Worm (Caenorhabditis elegans) whole organism, L4 larva: Measurements from ENCODE around the gene ugt-50.

Experiments
- F26F4.8 ChIP-seq: fragments of 200-800 bp; sonication (Bioruptor generic); conservative IDR thresholded peaks from 2 replicates; pipeline ENCODE4 v1.3.6; 2022; ENCODE audit warnings: missing genetic modification characterization, missing compliant biosample characterization
- F37D6.2 ChIP-seq: sonication (generic microtip); optimal IDR thresholded peaks from 2 replicates; lab custom pipeline; 2016; ENCODE audit warnings: mild to moderate bottlenecking, missing genetic modification characterization, missing compliant biosample characterization
- R02D3.7 ChIP-seq: fragments of 150-350 bp; sonication (generic microtip); optimal IDR thresholded peaks from 3 replicates; lab custom pipeline; 2014; ENCODE audit warnings: missing biosample characterization, missing genetic modification characterization
- Y105C5A.15 ChIP-seq: fragments of 200-800 bp; sonication (Bioruptor generic); IDR thresholded peaks from 2 replicates; pipeline ENCODE4 v1.3.6; 2022; ENCODE audit warnings: missing genetic modification characterization, missing compliant biosample characterization
- aha-1 ChIP-seq: fragments of 150-350 bp; peaks from one replicate; lab custom pipeline; 2014; ENCODE audit warnings: missing biosample characterization, missing genetic modification characterization
- aly-2 ChIP-seq: sonication (generic microtip); optimal IDR thresholded peaks from 2 replicates; lab custom pipeline; 2018; ENCODE audit warnings: missing biosample characterization, missing genetic modification characterization
- arid-1 ChIP-seq: fragments of 200-800 bp; sonication (Bioruptor generic); conservative IDR thresholded peaks from 2 replicates; pipeline ENCODE4 v1.3.6; 2022; ENCODE audit warnings: missing genetic modification reagents, missing genetic modification characterization, missing compliant biosample characterization
- ceh-20 ChIP-seq: fragments of 200-800 bp; sonication (Bioruptor generic); IDR thresholded peaks from 2 replicates; pipeline ENCODE4 v1.3.6; 2022; ENCODE audit warnings: missing genetic modification reagents, missing genetic modification characterization, missing compliant biosample characterization
- ceh-28 ChIP-seq: fragments of 150-350 bp; optimal IDR thresholded peaks from 2 replicates; lab custom pipeline; 2014; ENCODE audit warnings: missing biosample characterization, missing genetic modification reagents, missing genetic modification characterization
- ceh-82 ChIP-seq: sonication (generic microtip); optimal IDR thresholded peaks from 2 replicates; lab custom pipeline; 2017; ENCODE audit warnings: missing biosample characterization, missing genetic modification characterization
- ctbp-1 ChIP-seq: fragments of 200-800 bp; sonication (Bioruptor generic); IDR thresholded peaks from 2 replicates; pipeline ENCODE4 v1.3.6; 2022; ENCODE audit warnings: missing genetic modification reagents, missing genetic modification characterization, missing compliant biosample characterization
- daf-16 ChIP-seq, 3 experiments: sonication (generic microtip); optimal IDR thresholded peaks; 2 replicates each; lab custom pipeline; 2016 to 2017; ENCODE audit warnings: missing genetic modification characterization in 3 of 3, missing genetic modification reagents in 3 of 3, mild to moderate bottlenecking in 2 of 3, missing compliant biosample characterization in 2 of 3, missing biosample characterization in 1 of 3, moderate library complexity in 1 of 3
- dpl-1 ChIP-seq: fragments of 150-350 bp; optimal IDR thresholded peaks from 2 replicates; lab custom pipeline; 2014; ENCODE audit warnings: missing biosample characterization, missing genetic modification reagents, missing genetic modification characterization
- duxl-1 ChIP-seq: sonication (generic microtip); optimal IDR thresholded peaks from 2 replicates; lab custom pipeline; 2016; ENCODE audit warnings: mild to moderate bottlenecking, missing genetic modification characterization, moderate library complexity, missing compliant biosample characterization; ENCODE audit not compliant: poor library complexity
- dve-1 ChIP-seq: sonication (generic microtip); optimal IDR thresholded peaks from 2 replicates; lab custom pipeline; 2017; ENCODE audit warnings: antibody characterized with exemption, mild to moderate bottlenecking, missing genetic modification characterization, missing compliant biosample characterization; ENCODE audit not compliant: insufficient read depth
- egl-27 ChIP-seq: sonication (generic microtip); optimal IDR thresholded peaks from 3 replicates; lab custom pipeline; 2017; ENCODE audit warnings: missing biosample characterization, missing genetic modification reagents, missing genetic modification characterization
- egl-43 ChIP-seq: fragments of 200-800 bp; sonication (Bioruptor generic); IDR thresholded peaks from 2 replicates; pipeline ENCODE4 v1.3.6; 2022; ENCODE audit warnings: missing genetic modification reagents, missing genetic modification characterization, missing compliant biosample characterization
- fkh-10 ChIP-seq: fragments of 150-350 bp; optimal IDR thresholded peaks from 2 replicates; lab custom pipeline; 2014; ENCODE audit warnings: missing biosample characterization, missing genetic modification reagents, missing genetic modification characterization
- gei-8 ChIP-seq: fragments of 200-800 bp; sonication (Bioruptor generic); optimal IDR thresholded peaks from 2 replicates; lab custom pipeline; 2018; ENCODE audit warnings: mild to moderate bottlenecking, missing genetic modification characterization, missing compliant biosample characterization
- lsy-2 ChIP-seq, 2 experiments: fragments of 150-350 bp in 1 of 2; sonication (generic microtip) in 1 of 2; optimal IDR thresholded peaks; 2 replicates each; lab custom pipeline; 2014 to 2017; ENCODE audit warnings: missing biosample characterization in 2 of 2, missing genetic modification characterization in 2 of 2
- madf-5 ChIP-seq, 2 experiments: fragments of 200-800 bp; sonication (Bioruptor generic); IDR thresholded peaks; 2 replicates each; pipeline ENCODE4 v1.3.6; 2022; ENCODE audit warnings: missing compliant biosample characterization in 2 of 2, missing genetic modification characterization in 2 of 2
- mdl-1 ChIP-seq, 2 experiments: fragments of 150-350 bp in 1 of 2; sonication (generic microtip) in 1 of 2; optimal IDR thresholded peaks; 2 replicates each; lab custom pipeline; 2014 to 2017; ENCODE audit warnings: missing biosample characterization in 2 of 2, missing genetic modification characterization in 2 of 2
- mep-1 ChIP-seq: fragments of 150-350 bp; sonication (generic microtip); optimal IDR thresholded peaks from 3 replicates; lab custom pipeline; 2014; ENCODE audit warnings: missing biosample characterization, missing genetic modification characterization
- mes-2 ChIP-seq: sonication (generic microtip); optimal IDR thresholded peaks from 2 replicates; lab custom pipeline; 2016; ENCODE audit warnings: missing genotype, mild to moderate bottlenecking, missing genetic modification characterization, missing compliant biosample characterization; ENCODE audit not compliant: poor library complexity, severe bottlenecking
- mxl-2 ChIP-seq: fragments of 200-800 bp; sonication (Bioruptor generic); conservative IDR thresholded peaks from 2 replicates; pipeline ENCODE4 v1.3.6; 2022; ENCODE audit warnings: missing genetic modification reagents, missing genetic modification characterization, missing compliant biosample characterization
- mxl-3 ChIP-seq: fragments of 200-800 bp; sonication (Bioruptor generic); optimal IDR thresholded peaks from 2 replicates; lab custom pipeline; 2018; ENCODE audit warnings: mild to moderate bottlenecking, missing genetic modification characterization, missing compliant biosample characterization
- nhr-11 ChIP-seq: fragments of 150-350 bp; optimal IDR thresholded peaks from 2 replicates; lab custom pipeline; 2014; ENCODE audit warnings: missing biosample characterization, missing genetic modification characterization
- nhr-237 ChIP-seq: sonication (generic microtip); optimal IDR thresholded peaks from 2 replicates; lab custom pipeline; 2017; ENCODE audit warnings: missing biosample characterization, missing genetic modification characterization
- nhr-25 ChIP-seq: sonication (generic microtip); optimal IDR thresholded peaks from 2 replicates; lab custom pipeline; 2017; ENCODE audit warnings: missing genetic modification characterization, mild to moderate bottlenecking, missing compliant biosample characterization, antibody characterized with exemption, moderate library complexity, borderline replicate concordance; ENCODE audit not compliant: insufficient read depth
- nhr-28 ChIP-seq: fragments of 150-350 bp; optimal IDR thresholded peaks from 2 replicates; lab custom pipeline; 2014; ENCODE audit warnings: missing biosample characterization, missing genetic modification characterization
- nhr-77 ChIP-seq: fragments of 150-350 bp; optimal IDR thresholded peaks from 2 replicates; lab custom pipeline; 2014; ENCODE audit warnings: missing biosample characterization, missing genetic modification characterization
- pha-4 ChIP-seq, 2 experiments: fragments of 150-350 bp in 1 of 2; fragments of 200-800 bp in 1 of 2; sonication (Bioruptor generic) in 1 of 2; IDR thresholded peaks in 1 of 2; optimal IDR thresholded peaks in 1 of 2; 2 replicates each; pipeline versions ENCODE4 v1.3.6 to Lab custom; 2014 to 2022; ENCODE audit warnings: missing genetic modification characterization in 2 of 2, missing genetic modification reagents in 2 of 2, missing biosample characterization in 1 of 2, missing compliant biosample characterization in 1 of 2
- pqm-1 ChIP-seq: sonication (generic microtip); optimal IDR thresholded peaks from 2 replicates; lab custom pipeline; 2017; ENCODE audit warnings: missing biosample characterization, missing genetic modification characterization
- rbr-2 ChIP-seq: sonication (generic microtip); optimal IDR thresholded peaks from 2 replicates; lab custom pipeline; 2016; ENCODE audit warnings: missing genotype, missing genetic modification characterization, missing compliant biosample characterization
- saeg-2 ChIP-seq: fragments of 200-800 bp; sonication (Bioruptor generic); IDR thresholded peaks from 2 replicates; pipeline ENCODE4 v1.3.6; 2022; ENCODE audit warnings: missing genetic modification reagents, missing genetic modification characterization, missing compliant biosample characterization
- sdz-12 ChIP-seq: fragments of 200-800 bp; sonication (Bioruptor generic); optimal IDR thresholded peaks from 2 replicates; lab custom pipeline; 2018; ENCODE audit warnings: mild to moderate bottlenecking, missing genetic modification characterization, missing compliant biosample characterization
- set-16 ChIP-seq: fragments of 200-800 bp; sonication (Bioruptor generic); IDR thresholded peaks from 2 replicates; pipeline ENCODE4 v1.3.6; 2022; ENCODE audit warnings: missing genetic modification reagents, missing genetic modification characterization, missing compliant biosample characterization
- snpc-4 ChIP-seq: fragments of 150-350 bp; optimal IDR thresholded peaks from 2 replicates; lab custom pipeline; 2014; ENCODE audit warnings: missing biosample characterization, missing genetic modification characterization
- spr-1 ChIP-seq: sonication (generic microtip); optimal IDR thresholded peaks from 2 replicates; lab custom pipeline; 2016; ENCODE audit warnings: mild to moderate bottlenecking, missing genetic modification characterization, missing compliant biosample characterization
- tra-1 ChIP-seq: fragments of 200-800 bp; sonication (Bioruptor generic); IDR thresholded peaks from 2 replicates; pipeline ENCODE4 v1.3.6; 2022; ENCODE audit warnings: missing genetic modification reagents, missing genetic modification characterization, missing compliant biosample characterization
- unc-130 ChIP-seq: sonication (generic microtip); optimal IDR thresholded peaks from 2 replicates; lab custom pipeline; 2016; ENCODE audit warnings: missing genetic modification reagents, missing genetic modification characterization, missing compliant biosample characterization
- unc-62 ChIP-seq, 3 experiments: fragments of 150-350 bp in 1 of 3; sonication (generic microtip); optimal IDR thresholded peaks in 2 of 3; peaks in 1 of 3; 1 replicate in 1 of 3; 2 replicates in 2 of 3; lab custom pipeline; 2014 to 2017; ENCODE audit warnings: missing biosample characterization in 3 of 3, missing genetic modification characterization in 3 of 3, missing genetic modification reagents in 3 of 3, missing genotype in 1 of 3
- zfp-2 ChIP-seq: sonication (generic microtip); optimal IDR thresholded peaks from 2 replicates; lab custom pipeline; 2016; ENCODE audit warnings: mild to moderate bottlenecking, missing genetic modification characterization, missing compliant biosample characterization

ugt-50 gene

ce11 chrX:12667804-12668511, 23.4 kb upstream of the ugt-50 start, which contains the start of gene nhr-17 (continued):
- TF ChIP-seq spr-1 (tag; lab: Kevin White, UChicago) (no peak), egl-43 (no peak), fkh-10 (GFP tag; lab: Kevin White, UChicago) (no peak), tra-1 (no peak), daf-16 (GFP tag; optimal IDR thresholded peaks at IDR 0.05; lab: Kevin White, UChicago) (no peak), daf-16 (tag; optimal IDR thresholded peaks at IDR 0.05; lab: Kevin White, UChicago) (peak; percentile 93), madf-5 (GFP tag; IDR thresholded peaks at IDR 0.05; lab: Robert Waterston, UW) (no peak), sdz-12 (GFP tag; lab: Kevin White, UChicago) (no peak), mxl-3 (no peak), nhr-28 (tag; lab: Kevin White, UChicago) (peak; percentile 81)

- no peak for TF ChIP-seq mdl-1 (tag; optimal IDR thresholded peaks at IDR 0.05; lab: Kevin White, UChicago)
- no peak for TF ChIP-seq nhr-77 (tag; lab: Kevin White, UChicago)
- TF ChIP-seq aha-1 (tag; lab: Kevin White, UChicago) = peak; percentile 97
- TF ChIP-seq F37D6.2 (tag; lab: Kevin White, UChicago) = no peak
- TF ChIP-seq aly-2 = no peak
- TF ChIP-seq saeg-2 (GFP tag; lab: Robert Waterston, UW) = no peak
- peak; percentile 28 for TF ChIP-seq nhr-11 (tag; lab: Kevin White, UChicago)
- no peak for TF ChIP-seq egl-27 (tag; lab: Kevin White, UChicago)
- TF ChIP-seq unc-130 = no peak
- TF ChIP-seq mxl-2 (GFP tag; lab: Robert Waterston, UW) = no peak
- TF ChIP-seq gei-8 (GFP tag; lab: Kevin White, UChicago) = no peak
- no peak for TF ChIP-seq ceh-82 (tag; lab: Kevin White, UChicago)
- no peak for TF ChIP-seq Y105C5A.15
- no peak for TF ChIP-seq snpc-4
- TF ChIP-seq, all 104 proteins: peak for 2
These were observed 22.4 kb upstream of the ugt-50 start for ce11 chrX:12668941-12669501.

ce11 chrX:12670385-12670784, 21.0 kb upstream of the ugt-50 start:
- TF ChIP-seq mep-1 (tag; lab: Kevin White, UChicago) (peak; percentile 92), dpl-1 (GFP tag; lab: Kevin White, UChicago) (peak; percentile 30), dve-1 (tag; lab: Kevin White, UChicago) (peak; percentile 75), ceh-20 (GFP tag; lab: Robert Waterston, UW) (0 out of 2 replicates have a peak, but pooled peaks have one; percentile 55), ctbp-1 (peak; percentile 84), F37D6.2 (tag; lab: Kevin White, UChicago) (peak; percentile 46), daf-16 (GFP tag; optimal IDR thresholded peaks at IDR 0.05; lab: Kevin White, UChicago) (peak in 1 of 2 experiments; percentile 30), daf-16 (tag; optimal IDR thresholded peaks at IDR 0.05; lab: Kevin White, UChicago) (peak; percentile 56), aha-1 (tag; lab: Kevin White, UChicago) (peak; percentile 48), arid-1 (GFP tag; lab: Robert Waterston, UW) (peak; percentile 53; the same call in 1 of the 2 replicates), duxl-1 (tag; lab: Kevin White, UChicago) (peak; percentile 38), mes-2 (tag; lab: Kevin White, UChicago) (peak; percentile 74), mxl-2 (GFP tag; lab: Robert Waterston, UW) (no peak), pqm-1 (tag; lab: Kevin White, UChicago) (peak; percentile 14), nhr-25 (tag; lab: Kevin White, UChicago) (peak; percentile 17), lsy-2 (tag; optimal IDR thresholded peaks at IDR 0.05; lab: Kevin White, UChicago) (peak; percentile 77 to 81), pha-4 (GFP tag; IDR thresholded peaks at IDR 0.05; lab: Robert Waterston, UW) (0 out of 2 replicates have a peak, but pooled peaks have one; percentile 14), pha-4 (tag; optimal IDR thresholded peaks at IDR 0.05; lab: Kevin White, UChicago) (peak; percentile 58), unc-62 (GFP tag; optimal IDR thresholded peaks at IDR 0.05 in 1 of 2; lab: Kevin White, UChicago) (peak in 1 of 2 experiments; percentile 99), unc-62 (tag; optimal IDR thresholded peaks at IDR 0.05; lab: Kevin White, UChicago) (no peak), set-16 (peak; percentile 21; the same call in 1 of the 2 replicates), R02D3.7 (peak; percentile 13), ceh-28 (tag; lab: Kevin White, UChicago) (peak; percentile 40), F26F4.8 (no peak), rbr-2 (tag; lab: Kevin White, UChicago) (peak; percentile 88), zfp-2 (tag; lab: Kevin White, UChicago) (no peak), mxl-3 (peak; percentile 64), fkh-10 (GFP tag; lab: Kevin White, UChicago) (peak; percentile 87), ceh-82 (tag; lab: Kevin White, UChicago) (no peak), nhr-237 (tag; lab: Kevin White, UChicago) (no peak)
